Worm (Caenorhabditis elegans): ENCODE data around the gene col-73.

ce11 chrII:4904778-4905177 is 31.8 kb upstream of the col-73 start, which contains the start of gene btbd-10:
- no peak for TF ChIP-seq nhr-237 (tag; optimal IDR thresholded peaks at IDR 0.05)
- TF ChIP-seq ces-1 (GFP tag; optimal IDR thresholded peaks at IDR 0.05), result no peak
- TF ChIP-seq elt-1 (tag; optimal IDR thresholded peaks at IDR 0.05; ENCODE audit: borderline replicate concordance, insufficient read depth), result no peak
- no peak for TF ChIP-seq elt-3 (tag; optimal IDR thresholded peaks at IDR 0.05)
- TF ChIP-seq sptf-1 (tag; optimal IDR thresholded peaks at IDR 0.05), result no peak
- TF ChIP-seq nhr-12 (tag; optimal IDR thresholded peaks at IDR 0.05), result no peak
- TF ChIP-seq mep-1 (tag; optimal IDR thresholded peaks at IDR 0.05), result no peak
